Fruit fly (Drosophila melanogaster): Measurements from ENCODE around the gene Mau2.
A peak's percentile ranks its signal among the peaks of the same experiment; 100 is the strongest.

Mau2 gene

dm6 chr3R:15213362-15213989, 4.5 kb downstream of the Mau2 start, which contains the start of the genes CG6654 and CG4210 (continued):
- TF ChIP-seq Fer2 (tag; optimal IDR thresholded peaks at IDR 0.05) (no peak), H2.0 (GFP tag; IDR thresholded peaks at IDR 0.05) (no peak), CG32532 (GFP tag; IDR thresholded peaks at IDR 0.05) (peak; percentile 10; the same call in 1 of the 2 replicates), CG12071 (GFP tag; optimal IDR thresholded peaks at IDR 0.05) (no peak), nom (GFP tag; optimal IDR thresholded peaks at IDR 0.05) (no peak), CG11456 (GFP tag; IDR thresholded peaks at IDR 0.05) (no peak), rib (GFP tag; IDR thresholded peaks at IDR 0.05) (no peak), pb (GFP tag; optimal IDR thresholded peaks at IDR 0.05) (no peak), Ets97D (GFP tag; optimal IDR thresholded peaks at IDR 0.05) (peak; percentile 44), fu2 (GFP tag; optimal IDR thresholded peaks at IDR 0.05) (no peak), aop (GFP tag; IDR thresholded peaks at IDR 0.05) (no peak), CG14014 (GFP tag; IDR thresholded peaks at IDR 0.05) (no peak), CG31365 (tag; optimal IDR thresholded peaks at IDR 0.05) (no peak), grau (tag; optimal IDR thresholded peaks at IDR 0.05) (peak; percentile 36), h (optimal IDR thresholded peaks at IDR 0.05) (no peak), pnt (GFP tag; optimal IDR thresholded peaks at IDR 0.05) (no peak), CG11560 (tag; IDR thresholded peaks at IDR 0.05) (no peak), ttk (GFP tag; IDR thresholded peaks at IDR 0.05) (no peak), CG9876 (GFP tag; optimal IDR thresholded peaks at IDR 0.05) (no peak), pfk (GFP tag; optimal IDR thresholded peaks at IDR 0.05) (no peak), zen2 (GFP tag; IDR thresholded peaks at IDR 0.05; ENCODE audit: partially characterized antibody) (no peak), scrt (GFP tag; optimal IDR thresholded peaks at IDR 0.05) (no peak), da (GFP tag; optimal IDR thresholded peaks at IDR 0.05) (no peak), otp (GFP tag; IDR thresholded peaks at IDR 0.05) (no peak), Dref (GFP tag; IDR thresholded peaks at IDR 0.05) (no peak), CG16813 (GFP tag; IDR thresholded peaks at IDR 0.05; ENCODE audit: partially characterized antibody) (no peak; the same call in 1 of the 3 replicates), Nf-YC (tag; optimal IDR thresholded peaks at IDR 0.05) (peak; percentile 44), CG4617 (GFP tag; optimal IDR thresholded peaks at IDR 0.05; ENCODE audit: borderline replicate concordance) (peak; percentile 78), gt (GFP tag; IDR thresholded peaks at IDR 0.05) (no peak), amos (GFP tag; IDR thresholded peaks at IDR 0.05; ENCODE audit: partially characterized antibody) (peak; percentile 49), ssp (GFP tag; IDR thresholded peaks at IDR 0.05) (no peak), bsh (GFP tag; optimal IDR thresholded peaks at IDR 0.05) (peak in 1 of 2 experiments; percentile 16), CG10267 (tag; optimal IDR thresholded peaks at IDR 0.05) (peak; percentile 58), danr (GFP tag; IDR thresholded peaks at IDR 0.05) (no peak), Lpt (GFP tag; optimal IDR thresholded peaks at IDR 0.05) (no peak), CG12942 (GFP tag; optimal IDR thresholded peaks at IDR 0.05) (no peak), fd64A (GFP tag; optimal IDR thresholded peaks at IDR 0.05) (no peak), CG17829 (tag; optimal IDR thresholded peaks at IDR 0.05) (peak; percentile 38), CG7963 (GFP tag; IDR thresholded peaks at IDR 0.05; ENCODE audit: partially characterized antibody) (no peak), exex (tag; optimal IDR thresholded peaks at IDR 0.05) (peak; percentile 38), CG6654 (GFP tag; optimal IDR thresholded peaks at IDR 0.05) (no peak), Hr78 (GFP tag; optimal IDR thresholded peaks at IDR 0.05) (no peak), inv (GFP tag; IDR thresholded peaks at IDR 0.05; ENCODE audit: partially characterized antibody) (peak; percentile 37; the same call in 1 of the 2 replicates), Fer1 (GFP tag; optimal IDR thresholded peaks at IDR 0.05) (peak; percentile 30), Elba2 (GFP tag; optimal IDR thresholded peaks at IDR 0.05) (peak; percentile 60), CG10654 (GFP tag; optimal IDR thresholded peaks at IDR 0.05) (no peak), Hmr (GFP tag; optimal IDR thresholded peaks at IDR 0.05) (no peak), Aef1 (GFP tag; IDR thresholded peaks at IDR 0.05) (no peak), zfh1 (GFP tag; IDR thresholded peaks at IDR 0.05) (no peak), dm (GFP tag; optimal IDR thresholded peaks at IDR 0.05) (no peak), Six4 (GFP tag; optimal IDR thresholded peaks at IDR 0.05) (no peak)

Measured in whole organism, embryonic.